Fruit fly (Drosophila melanogaster): ENCODE data around the gene Antdh.
A peak's percentile ranks its signal among the peaks of the same experiment; 100 is the strongest.

Antdh gene

dm6 chrX:11136587-11137512 is 32.0 kb downstream of the Antdh start, which contains the start of gene Klp10A (continued):
- TF ChIP-seq Hr83 (GFP tag; optimal IDR thresholded peaks at IDR 0.05; ENCODE audit: poor library complexity, severe bottlenecking) (no peak), jim (GFP tag; optimal IDR thresholded peaks at IDR 0.05) (no peak), lola (GFP tag; optimal IDR thresholded peaks at IDR 0.05) (no peak)

- TF ChIP-seq dsf (GFP tag; optimal IDR thresholded peaks at IDR 0.05; ENCODE audit: borderline replicate concordance), result no peak
- no peak for TF ChIP-seq Abd-B (GFP tag; optimal IDR thresholded peaks at IDR 0.05)
- no peak for TF ChIP-seq CrebA (GFP tag; optimal IDR thresholded peaks at IDR 0.05; ENCODE audit: borderline replicate concordance)
Observed at dm6 chrX:11135840-11136586, 32.8 kb downstream of the Antdh start.

dm6 chrX:11132312-11132711 is 36.5 kb downstream of the Antdh start, which contains the start of gene CG44385:
Gene CG44385 (minus strand): TSS chrX:11132412.
- TF ChIP-seq sv (GFP tag; optimal IDR thresholded peaks at IDR 0.05), result no peak
- TF ChIP-seq CrebA (GFP tag; optimal IDR thresholded peaks at IDR 0.05; ENCODE audit: borderline replicate concordance), result no peak
- TF ChIP-seq Mio (GFP tag; optimal IDR thresholded peaks at IDR 0.05), result no peak
- no peak for TF ChIP-seq Myc (optimal IDR thresholded peaks at IDR 0.05)
- no peak for TF ChIP-seq foxo (GFP tag; optimal IDR thresholded peaks at IDR 0.05)
- TF ChIP-seq Dfd (GFP tag; optimal IDR thresholded peaks at IDR 0.05), result no peak
- TF ChIP-seq Hr83 (GFP tag; optimal IDR thresholded peaks at IDR 0.05; ENCODE audit: poor library complexity, severe bottlenecking), result no peak
- no peak for TF ChIP-seq h (GFP tag; optimal IDR thresholded peaks at IDR 0.05)
- TF ChIP-seq usp (GFP tag; optimal IDR thresholded peaks at IDR 0.05), result no peak
- TF ChIP-seq ey (GFP tag; optimal IDR thresholded peaks at IDR 0.05), result no peak
- no peak for TF ChIP-seq jim (GFP tag; optimal IDR thresholded peaks at IDR 0.05)
- TF ChIP-seq Vsx2 (GFP tag; optimal IDR thresholded peaks at IDR 0.05; ENCODE audit: partially characterized antibody), result no peak
- no peak for TF ChIP-seq tai (GFP tag; optimal IDR thresholded peaks at IDR 0.05)

- TF ChIP-seq h (GFP tag; optimal IDR thresholded peaks at IDR 0.05) (peak; percentile 0), N (GFP tag; optimal IDR thresholded peaks at IDR 0.05) (no peak), Dif (GFP tag; optimal IDR thresholded peaks at IDR 0.05; ENCODE audit: partially characterized antibody) (no peak), rgr (GFP tag; optimal IDR thresholded peaks at IDR 0.05) (peak; percentile 37)
Observed at dm6 chrX:11128828-11129227, 40.0 kb downstream of the Antdh start, which contains the start of gene SrpRalpha. Gene SrpRalpha (minus strand): TSS chrX:11129087.

DNA sequence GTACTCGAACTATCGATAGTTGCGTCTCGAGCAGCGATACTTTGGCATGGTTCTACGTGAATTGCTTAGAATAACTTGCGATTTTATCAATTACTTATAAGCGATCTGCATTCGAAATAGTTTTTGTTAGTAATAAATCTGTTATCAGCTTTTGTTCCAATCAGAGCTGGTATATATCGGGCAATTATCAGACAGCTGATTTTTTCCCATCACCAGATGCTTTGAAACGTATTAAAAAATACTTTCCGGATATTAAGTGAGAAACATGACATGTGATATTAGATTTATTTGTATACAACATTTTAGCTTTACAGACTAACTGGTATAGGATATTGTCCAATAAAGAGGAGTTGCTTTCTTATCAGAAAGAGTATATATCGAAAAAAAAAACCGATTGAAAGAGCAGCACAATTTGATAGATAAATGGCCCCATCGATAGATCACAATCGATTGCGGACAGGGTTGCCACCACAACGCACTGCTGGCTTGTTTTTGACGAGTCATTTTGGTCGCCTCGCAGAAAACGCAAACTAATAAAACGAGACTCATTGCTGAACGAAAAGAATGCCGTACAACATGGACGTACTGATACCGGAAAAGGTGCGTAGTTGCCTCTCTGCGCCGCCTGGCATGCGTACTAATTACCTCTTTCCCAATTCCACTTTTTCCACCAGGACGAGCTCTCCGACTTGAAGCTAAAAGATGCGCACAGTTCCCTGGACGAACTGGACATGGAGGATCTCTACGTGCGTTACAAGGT is 43.9 kb downstream of the Antdh start, which contains the start of gene Rpt3:
Gene Rpt3 (plus strand): TSS at position 353 of the 760 bp plus-strand sequence.
- TF ChIP-seq foxo (GFP tag; optimal IDR thresholded peaks at IDR 0.05), result peak in 1 of 2 experiments; percentile 24
- no peak for TF ChIP-seq h (GFP tag; optimal IDR thresholded peaks at IDR 0.05)

DNA sequence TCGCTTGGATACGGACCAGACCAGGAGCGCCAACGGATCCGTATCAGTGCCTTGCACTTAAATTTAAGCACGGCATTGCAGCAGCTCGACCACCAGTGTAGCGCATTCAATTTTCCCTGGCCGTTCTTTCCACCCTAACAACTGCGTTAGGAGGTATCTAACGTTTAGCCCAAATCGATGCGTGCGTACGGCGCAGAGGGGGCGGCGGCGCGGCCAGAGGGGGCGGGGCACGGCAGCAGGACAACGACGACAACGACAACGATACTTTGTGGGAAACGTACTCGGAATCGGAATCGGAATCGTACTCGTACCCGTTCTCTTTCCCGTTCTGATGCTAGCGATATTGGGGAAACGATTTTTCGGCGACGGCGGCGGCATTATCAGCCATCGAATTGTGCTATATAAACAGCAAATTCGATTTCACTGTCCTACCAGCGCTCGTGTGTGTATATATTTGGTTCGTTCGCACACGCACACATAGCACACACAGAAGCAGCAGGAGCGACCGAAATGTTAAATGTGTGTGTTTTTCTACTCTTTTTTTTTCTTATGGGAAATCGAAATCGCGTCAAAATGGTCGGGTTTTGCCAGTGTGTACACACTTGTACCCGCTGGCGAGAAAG is 44.6 kb downstream of the Antdh start, which contains the start of gene CG11122:
Gene CG11122 (minus strand): TSS at position 601 of the 623 bp plus-strand sequence.
- TF ChIP-seq Mio (GFP tag; optimal IDR thresholded peaks at IDR 0.05) (no peak), jim (GFP tag; optimal IDR thresholded peaks at IDR 0.05) (peak; percentile 24), Rel (GFP tag; optimal IDR thresholded peaks at IDR 0.05) (no peak), Rel (tag; optimal IDR thresholded peaks at IDR 0.05) (peak; percentile 6)

DNA sequence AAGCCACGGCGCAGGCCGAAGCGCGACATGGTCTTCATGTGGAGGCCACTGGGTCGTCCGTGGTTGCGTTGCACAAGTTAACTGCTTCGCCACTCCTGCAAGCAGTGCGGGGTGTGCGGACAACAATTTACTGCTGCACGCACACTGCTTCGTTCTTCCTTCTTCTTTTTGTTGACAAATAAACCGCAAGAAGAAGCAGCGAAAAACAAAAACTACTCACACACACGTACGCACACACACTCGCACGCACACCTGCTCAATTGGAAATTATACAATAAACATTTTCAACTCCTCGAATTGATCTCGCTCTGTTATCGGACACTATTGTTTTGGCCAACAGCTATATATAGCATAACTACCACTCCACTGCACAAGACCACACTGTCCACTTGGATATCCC is 45.3 kb downstream of the Antdh start:
- TF ChIP-seq Myc (optimal IDR thresholded peaks at IDR 0.05) (no peak), Dfd (GFP tag; optimal IDR thresholded peaks at IDR 0.05) (no peak), Vsx2 (GFP tag; optimal IDR thresholded peaks at IDR 0.05; ENCODE audit: partially characterized antibody) (no peak), Mio (GFP tag; optimal IDR thresholded peaks at IDR 0.05) (no peak), jim (GFP tag; optimal IDR thresholded peaks at IDR 0.05) (no peak), brk (GFP tag; optimal IDR thresholded peaks at IDR 0.05) (no peak)

Measured in whole organism, wandering third instar larva.